Worm (Caenorhabditis elegans): ENCODE data around the gene clec-61.

Gene clec-61

ce11 chrII:10537571-10537970 lies 47.2 kb upstream of the clec-61 start, which contains the start of gene R166.2:
Gene R166.2 (minus strand): TSS chrII:10537671.
- TF ChIP-seq ZK337.2 (GFP tag; IDR thresholded peaks at IDR 0.05) (no peak), php-3 (GFP tag; IDR thresholded peaks at IDR 0.05) (no peak), rbr-2 (tag; optimal IDR thresholded peaks at IDR 0.05) (no peak), F37D6.2 (tag; optimal IDR thresholded peaks at IDR 0.05) (no peak), dmd-6 (GFP tag; IDR thresholded peaks at IDR 0.05) (no peak)

DNA sequence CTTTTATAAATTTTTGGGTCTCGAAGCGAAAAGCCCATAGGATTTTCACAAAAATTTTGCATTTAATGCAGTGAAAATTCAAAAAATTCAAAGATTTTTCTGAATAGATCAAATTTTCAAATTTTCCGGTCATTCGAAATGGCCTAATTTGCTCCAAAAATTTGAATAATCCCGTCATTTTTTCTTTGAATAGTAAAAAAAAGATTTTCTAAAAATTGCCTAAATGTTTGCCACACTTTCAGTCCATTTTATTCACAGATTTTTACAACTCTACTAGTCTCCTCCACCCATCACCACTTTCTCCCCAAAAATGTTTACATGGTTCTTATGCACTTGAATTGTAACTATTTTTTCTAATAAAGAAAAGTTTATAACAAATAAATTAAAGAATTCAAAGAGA lies 43.6 kb upstream of the clec-61 start:
- TF ChIP-seq tag-97 (GFP tag; IDR thresholded peaks at IDR 0.05) (no peak), aha-1 (tag) (peak; percentile 94)

DNA sequence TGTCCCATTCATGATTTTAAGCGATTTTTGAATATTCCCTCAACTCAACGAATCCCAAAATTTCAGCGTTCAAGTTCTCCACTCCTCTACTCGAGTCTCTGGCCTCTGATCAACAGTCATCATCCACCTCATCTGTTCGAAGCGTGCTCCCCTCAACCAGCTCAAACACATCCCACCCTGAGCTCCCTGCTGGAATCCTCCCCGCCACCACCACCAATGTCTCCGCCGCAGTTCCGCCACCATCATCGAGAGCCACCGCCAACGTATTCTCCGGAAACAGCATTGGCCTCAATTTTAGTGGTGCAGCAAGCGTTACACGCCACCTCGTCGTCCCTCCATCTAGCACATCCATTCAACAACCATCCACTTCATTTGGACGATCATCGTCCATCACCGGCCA lies 41.3 kb upstream of the clec-61 start:
- TF ChIP-seq lin-38 (GFP tag; IDR thresholded peaks at IDR 0.05) (no peak), dmd-9 (GFP tag; IDR thresholded peaks at IDR 0.05) (no peak), zag-1 (tag; optimal IDR thresholded peaks at IDR 0.05) (no peak), D1046.2 (GFP tag; IDR thresholded peaks at IDR 0.05) (no peak), Y105C5A.15 (GFP tag; IDR thresholded peaks at IDR 0.05) (no peak), set-16 (GFP tag; IDR thresholded peaks at IDR 0.05) (peak; percentile 74), F10B5.3 (tag; optimal IDR thresholded peaks at IDR 0.05) (no peak), daf-8 (GFP tag; IDR thresholded peaks at IDR 0.05) (no peak), spr-3 (GFP tag; optimal IDR thresholded peaks at IDR 0.05) (no peak), egl-43 (GFP tag; IDR thresholded peaks at IDR 0.05) (0 out of 2 replicates have a peak, but pooled peaks have one; percentile 30), lin-39 (tag; optimal IDR thresholded peaks at IDR 0.05) (no peak), F26F4.8 (GFP tag; conservative IDR thresholded peaks at IDR 0.05) (no peak), ztf-7 (tag; optimal IDR thresholded peaks at IDR 0.05) (no peak), daf-12 (tag; optimal IDR thresholded peaks at IDR 0.05) (no peak), unc-62 (GFP tag; optimal IDR thresholded peaks at IDR 0.05 in 1 of 2) (no peak), unc-62 (tag; optimal IDR thresholded peaks at IDR 0.05) (no peak)

ce11 chrII:10530907-10531306 lies 40.6 kb upstream of the clec-61 start:
- TF ChIP-seq hif-1 (tag; optimal IDR thresholded peaks at IDR 0.05) (no peak), mxl-3 (GFP tag; optimal IDR thresholded peaks at IDR 0.05) (no peak), mes-2 (tag; optimal IDR thresholded peaks at IDR 0.05; ENCODE audit: poor library complexity, severe bottlenecking) (no peak), nhr-48 (tag; optimal IDR thresholded peaks at IDR 0.05) (no peak), duxl-1 (tag; optimal IDR thresholded peaks at IDR 0.05; ENCODE audit: poor library complexity) (no peak), T20F7.1 (GFP tag; optimal IDR thresholded peaks at IDR 0.05) (no peak), D1046.2 (GFP tag; IDR thresholded peaks at IDR 0.05) (0 out of 2 replicates have a peak, but pooled peaks have one; percentile 39), unc-39 (tag; optimal IDR thresholded peaks at IDR 0.05) (no peak), nhr-237 (tag; optimal IDR thresholded peaks at IDR 0.05) (no peak), ceh-20 (GFP tag; IDR thresholded peaks at IDR 0.05) (no peak), nhr-42 (GFP tag; IDR thresholded peaks at IDR 0.05) (0 out of 2 replicates have a peak, but pooled peaks have one; percentile 47), set-16 (GFP tag; IDR thresholded peaks at IDR 0.05) (peak; percentile 56), dve-1 (tag; optimal IDR thresholded peaks at IDR 0.05; ENCODE audit: insufficient read depth) (no peak), pha-4 (GFP tag; IDR thresholded peaks at IDR 0.05) (no peak), pha-4 (tag; optimal IDR thresholded peaks at IDR 0.05) (no peak), snpc-4 (tag; optimal IDR thresholded peaks at IDR 0.05) (no peak), sdz-12 (GFP tag; optimal IDR thresholded peaks at IDR 0.05) (no peak), nhr-77 (tag; optimal IDR thresholded peaks at IDR 0.05) (no peak), ceh-62 (tag; optimal IDR thresholded peaks at IDR 0.05) (no peak), pqm-1 (tag; optimal IDR thresholded peaks at IDR 0.05) (no peak), F37D6.2 (tag; optimal IDR thresholded peaks at IDR 0.05) (no peak)

Data from whole organism, L4 larva.